Fruit fly (Drosophila melanogaster): ENCODE data around the gene CG43897.

Gene CG43897

dm6 chr3L:9824226-9824625 lies 10.6 kb downstream of the CG43897 start:
- TF ChIP-seq usp (GFP tag; optimal IDR thresholded peaks at IDR 0.05) (no peak), CG32264 (GFP tag; optimal IDR thresholded peaks at IDR 0.05) (no peak), Myc (optimal IDR thresholded peaks at IDR 0.05) (no peak), foxo (GFP tag; optimal IDR thresholded peaks at IDR 0.05) (no peak), Dif (GFP tag; optimal IDR thresholded peaks at IDR 0.05; ENCODE audit: partially characterized antibody) (no peak), h (GFP tag; optimal IDR thresholded peaks at IDR 0.05) (no peak), GATAd (GFP tag; optimal IDR thresholded peaks at IDR 0.05) (no peak), Hr83 (GFP tag; optimal IDR thresholded peaks at IDR 0.05; ENCODE audit: poor library complexity, severe bottlenecking) (no peak), tai (GFP tag; optimal IDR thresholded peaks at IDR 0.05) (no peak), ey (GFP tag; optimal IDR thresholded peaks at IDR 0.05) (no peak)

dm6 chr3L:9829154-9829553 lies 15.5 kb downstream of the CG43897 start:
- TF ChIP-seq dsf (GFP tag; optimal IDR thresholded peaks at IDR 0.05; ENCODE audit: borderline replicate concordance), result no peak
- no peak for TF ChIP-seq Myc (optimal IDR thresholded peaks at IDR 0.05)
- TF ChIP-seq Hr78 (GFP tag; optimal IDR thresholded peaks at IDR 0.05), result no peak
- no peak for TF ChIP-seq GATAd (GFP tag; optimal IDR thresholded peaks at IDR 0.05)
- TF ChIP-seq tai (GFP tag; optimal IDR thresholded peaks at IDR 0.05), result no peak
- TF ChIP-seq usp (GFP tag; optimal IDR thresholded peaks at IDR 0.05), result no peak
- TF ChIP-seq woc (GFP tag; optimal IDR thresholded peaks at IDR 0.05), result no peak
- TF ChIP-seq ey (GFP tag; optimal IDR thresholded peaks at IDR 0.05), result no peak
- no peak for TF ChIP-seq CrebA (GFP tag; optimal IDR thresholded peaks at IDR 0.05; ENCODE audit: borderline replicate concordance)
- TF ChIP-seq pan (optimal IDR thresholded peaks at IDR 0.05), result no peak
- TF ChIP-seq h (GFP tag; optimal IDR thresholded peaks at IDR 0.05), result no peak
- TF ChIP-seq br (GFP tag; optimal IDR thresholded peaks at IDR 0.05), result no peak
- TF ChIP-seq dmrt93B (GFP tag; optimal IDR thresholded peaks at IDR 0.05), result no peak

- TF ChIP-seq brk (GFP tag; optimal IDR thresholded peaks at IDR 0.05), result no peak
- peak; percentile 2 for TF ChIP-seq Dfd (GFP tag; optimal IDR thresholded peaks at IDR 0.05)
Measured at dm6 chr3L:9829639-9830341, 16.1 kb downstream of the CG43897 start.

- TF ChIP-seq Jra (GFP tag; optimal IDR thresholded peaks at IDR 0.05) (no peak), Dfd (GFP tag; optimal IDR thresholded peaks at IDR 0.05) (peak; percentile 93)
Measured at dm6 chr3L:9832125-9832524, 18.5 kb downstream of the CG43897 start.

- TF ChIP-seq CG32264 (GFP tag; optimal IDR thresholded peaks at IDR 0.05) (no peak), pan (optimal IDR thresholded peaks at IDR 0.05) (no peak), brk (GFP tag; optimal IDR thresholded peaks at IDR 0.05) (no peak), h (GFP tag; optimal IDR thresholded peaks at IDR 0.05) (no peak), Dfd (GFP tag; optimal IDR thresholded peaks at IDR 0.05) (no peak), Hnf4 (GFP tag; optimal IDR thresholded peaks at IDR 0.05) (no peak)
Measured at dm6 chr3L:9836524-9837047, 22.9 kb downstream of the CG43897 start, which contains the start of gene I-2. TSS of gene I-2 (minus strand) at chr3L:9836805.

- no peak for TF ChIP-seq br (GFP tag; optimal IDR thresholded peaks at IDR 0.05)
- peak; percentile 92 for TF ChIP-seq Dfd (GFP tag; optimal IDR thresholded peaks at IDR 0.05)
- no peak for TF ChIP-seq OdsH (GFP tag; optimal IDR thresholded peaks at IDR 0.05)
Measured at dm6 chr3L:9837053-9837452, 23.4 kb downstream of the CG43897 start.

- TF ChIP-seq lola (GFP tag; optimal IDR thresholded peaks at IDR 0.05) (no peak), N (GFP tag; optimal IDR thresholded peaks at IDR 0.05) (no peak), Myc (optimal IDR thresholded peaks at IDR 0.05) (peak; percentile 55), sv (GFP tag; optimal IDR thresholded peaks at IDR 0.05) (peak; percentile 2)
Measured at dm6 chr3L:9838534-9838933, 24.9 kb downstream of the CG43897 start, which contains the start of gene Cdk8. TSS of gene Cdk8 (minus strand) at chr3L:9838670.

- TF ChIP-seq Dfd (GFP tag; optimal IDR thresholded peaks at IDR 0.05) (peak; percentile 95), Sp1 (GFP tag; optimal IDR thresholded peaks at IDR 0.05) (no peak)
Measured at dm6 chr3L:9840710-9841109, 27.1 kb downstream of the CG43897 start.
